Worm (Caenorhabditis elegans) whole organism, L4 larva: Measurements from ENCODE around the gene gstk-2.
A peak's percentile ranks its signal among the peaks of the same experiment; 100 is the strongest.

Experiments used
- D1046.2 ChIP-seq: fragments of 200-800 bp; sonication (Bioruptor generic); IDR thresholded peaks from 2 replicates; pipeline ENCODE4 v1.3.6; 2022; ENCODE audit warnings: missing genetic modification characterization, missing compliant biosample characterization
- F10B5.3 ChIP-seq: sonication (generic microtip); optimal IDR thresholded peaks from 2 replicates; lab custom pipeline; 2016; ENCODE audit warnings: mild to moderate bottlenecking, missing genetic modification characterization, missing compliant biosample characterization
- F26F4.8 ChIP-seq: fragments of 200-800 bp; sonication (Bioruptor generic); conservative IDR thresholded peaks from 2 replicates; pipeline ENCODE4 v1.3.6; 2022; ENCODE audit warnings: missing genetic modification characterization, missing compliant biosample characterization
- F44E2.7 ChIP-seq: fragments of 200-800 bp; sonication (Bioruptor generic); IDR thresholded peaks from 2 replicates; pipeline ENCODE4 v2.1.2; 2022; ENCODE audit warnings: missing genetic modification characterization, missing compliant biosample characterization
- Y75B8A.6 ChIP-seq: fragments of 200-800 bp; sonication (Bioruptor generic); IDR thresholded peaks from 2 replicates; pipeline ENCODE4 v1.3.6; 2022; ENCODE audit warnings: missing genetic modification reagents, missing genetic modification characterization, missing compliant biosample characterization
- aha-1 ChIP-seq: fragments of 150-350 bp; peaks from one replicate; lab custom pipeline; 2014; ENCODE audit warnings: missing biosample characterization, missing genetic modification characterization
- ama-1 ChIP-seq: fragments of 150-350 bp; optimal IDR thresholded peaks from 2 replicates; lab custom pipeline; 2014; ENCODE audit warnings: inconsistent platforms, mixed read lengths
- arid-1 ChIP-seq: fragments of 200-800 bp; sonication (Bioruptor generic); conservative IDR thresholded peaks from 2 replicates; pipeline ENCODE4 v1.3.6; 2022; ENCODE audit warnings: missing genetic modification reagents, missing genetic modification characterization, missing compliant biosample characterization
- ceh-20 ChIP-seq: fragments of 200-800 bp; sonication (Bioruptor generic); IDR thresholded peaks from 2 replicates; pipeline ENCODE4 v1.3.6; 2022; ENCODE audit warnings: missing genetic modification reagents, missing genetic modification characterization, missing compliant biosample characterization
- ceh-32 ChIP-seq: sonication (generic microtip); optimal IDR thresholded peaks from 2 replicates; lab custom pipeline; 2016; ENCODE audit warnings: mild to moderate bottlenecking, missing genetic modification characterization, missing compliant biosample characterization; ENCODE audit not compliant: poor library complexity
- ceh-44 ChIP-seq: fragments of 200-800 bp; sonication (Bioruptor generic); IDR thresholded peaks from 2 replicates; pipeline ENCODE4 v1.3.6; 2022; ENCODE audit warnings: missing genetic modification reagents, missing genetic modification characterization, missing compliant biosample characterization
- ceh-62 ChIP-seq: sonication (generic microtip); optimal IDR thresholded peaks from 2 replicates; lab custom pipeline; 2017; ENCODE audit warnings: missing biosample characterization, missing genetic modification characterization
- ces-1 ChIP-seq: fragments of 150-350 bp; sonication (generic microtip); optimal IDR thresholded peaks from 4 replicates; lab custom pipeline; 2014; ENCODE audit warnings: missing biosample characterization, missing genetic modification reagents, missing genetic modification characterization
- daf-8 ChIP-seq: fragments of 200-800 bp; sonication (Bioruptor generic); IDR thresholded peaks from 2 replicates; pipeline ENCODE4 v1.3.6; 2022; ENCODE audit warnings: missing genetic modification characterization, missing compliant biosample characterization
- dmd-6 ChIP-seq: fragments of 200-800 bp; sonication (Bioruptor generic); IDR thresholded peaks from 2 replicates; pipeline ENCODE4 v1.3.6; 2022; ENCODE audit warnings: missing genetic modification reagents, missing genetic modification characterization, missing compliant biosample characterization
- dmd-8 ChIP-seq: fragments of 200-800 bp; sonication (Bioruptor generic); IDR thresholded peaks from 2 replicates; pipeline ENCODE4 v1.3.6; 2022; ENCODE audit warnings: missing genetic modification characterization, missing compliant biosample characterization
- dmd-9 ChIP-seq: fragments of 200-800 bp; sonication (Bioruptor generic); IDR thresholded peaks from 2 replicates; pipeline ENCODE4 v1.3.6; 2022; ENCODE audit warnings: missing genetic modification reagents, missing genetic modification characterization, missing compliant biosample characterization
- dpl-1 ChIP-seq: fragments of 150-350 bp; optimal IDR thresholded peaks from 2 replicates; lab custom pipeline; 2014; ENCODE audit warnings: missing biosample characterization, missing genetic modification reagents, missing genetic modification characterization
- egl-27 ChIP-seq: sonication (generic microtip); optimal IDR thresholded peaks from 3 replicates; lab custom pipeline; 2017; ENCODE audit warnings: missing biosample characterization, missing genetic modification reagents, missing genetic modification characterization
- egl-43 ChIP-seq: fragments of 200-800 bp; sonication (Bioruptor generic); IDR thresholded peaks from 2 replicates; pipeline ENCODE4 v1.3.6; 2022; ENCODE audit warnings: missing genetic modification reagents, missing genetic modification characterization, missing compliant biosample characterization
- gei-8 ChIP-seq: fragments of 200-800 bp; sonication (Bioruptor generic); optimal IDR thresholded peaks from 2 replicates; lab custom pipeline; 2018; ENCODE audit warnings: mild to moderate bottlenecking, missing genetic modification characterization, missing compliant biosample characterization
- hif-1 ChIP-seq, 2 experiments: sonication (generic microtip); optimal IDR thresholded peaks; 2 replicates each; lab custom pipeline; 2016 to 2017; ENCODE audit warnings: missing compliant biosample characterization in 2 of 2, missing genetic modification characterization in 2 of 2, missing genetic modification reagents in 2 of 2, missing genotype in 2 of 2, mild to moderate bottlenecking in 1 of 2
- hlh-30 ChIP-seq: sonication (generic microtip); optimal IDR thresholded peaks from 2 replicates; lab custom pipeline; 2017; ENCODE audit warnings: antibody characterized with exemption, mild to moderate bottlenecking, missing genetic modification characterization, missing compliant biosample characterization; ENCODE audit not compliant: insufficient read depth
- lim-7 ChIP-seq: fragments of 200-800 bp; sonication (Bioruptor generic); IDR thresholded peaks from 2 replicates; pipeline ENCODE4 v1.3.6; 2022; ENCODE audit warnings: missing genetic modification characterization, missing compliant biosample characterization
- lin-1 ChIP-seq: fragments of 200-800 bp; sonication (Bioruptor generic); IDR thresholded peaks from 2 replicates; pipeline ENCODE4 v1.3.6; 2022; ENCODE audit warnings: missing genetic modification reagents, missing genetic modification characterization, missing compliant biosample characterization
- lin-13 ChIP-seq: fragments of 150-350 bp; optimal IDR thresholded peaks from 2 replicates; lab custom pipeline; 2014; ENCODE audit warnings: missing biosample characterization, missing genetic modification reagents, missing genetic modification characterization
- lin-29 ChIP-seq: fragments of 200-800 bp; sonication (Bioruptor generic); IDR thresholded peaks from 2 replicates; pipeline ENCODE4 v1.3.6; 2022; ENCODE audit warnings: missing genetic modification reagents, missing genetic modification characterization, missing compliant biosample characterization
- lin-39 ChIP-seq: fragments of 150-350 bp; optimal IDR thresholded peaks from 2 replicates; lab custom pipeline; 2014; ENCODE audit warnings: missing biosample characterization, missing genetic modification reagents, missing genetic modification characterization
- mep-1 ChIP-seq: fragments of 150-350 bp; sonication (generic microtip); optimal IDR thresholded peaks from 3 replicates; lab custom pipeline; 2014; ENCODE audit warnings: missing biosample characterization, missing genetic modification characterization
- mes-2 ChIP-seq: sonication (generic microtip); optimal IDR thresholded peaks from 2 replicates; lab custom pipeline; 2016; ENCODE audit warnings: missing genotype, mild to moderate bottlenecking, missing genetic modification characterization, missing compliant biosample characterization; ENCODE audit not compliant: poor library complexity, severe bottlenecking
- mxl-3 ChIP-seq: fragments of 200-800 bp; sonication (Bioruptor generic); optimal IDR thresholded peaks from 2 replicates; lab custom pipeline; 2018; ENCODE audit warnings: mild to moderate bottlenecking, missing genetic modification characterization, missing compliant biosample characterization
- nhr-237 ChIP-seq: sonication (generic microtip); optimal IDR thresholded peaks from 2 replicates; lab custom pipeline; 2017; ENCODE audit warnings: missing biosample characterization, missing genetic modification characterization
- nhr-25 ChIP-seq: sonication (generic microtip); optimal IDR thresholded peaks from 2 replicates; lab custom pipeline; 2017; ENCODE audit warnings: missing genetic modification characterization, mild to moderate bottlenecking, missing compliant biosample characterization, antibody characterized with exemption, moderate library complexity, borderline replicate concordance; ENCODE audit not compliant: insufficient read depth
- nhr-28 ChIP-seq: fragments of 150-350 bp; optimal IDR thresholded peaks from 2 replicates; lab custom pipeline; 2014; ENCODE audit warnings: missing biosample characterization, missing genetic modification characterization
- nhr-41 ChIP-seq: fragments of 200-800 bp; sonication (Bioruptor generic); IDR thresholded peaks from 2 replicates; pipeline ENCODE4 v1.3.6; 2022; ENCODE audit warnings: missing genetic modification reagents, missing genetic modification characterization, missing compliant biosample characterization
- nhr-48 ChIP-seq: sonication (generic microtip); optimal IDR thresholded peaks from 2 replicates; lab custom pipeline; 2016; ENCODE audit warnings: mild to moderate bottlenecking, missing genetic modification characterization, missing compliant biosample characterization
- nhr-77 ChIP-seq: fragments of 150-350 bp; optimal IDR thresholded peaks from 2 replicates; lab custom pipeline; 2014; ENCODE audit warnings: missing biosample characterization, missing genetic modification characterization
- pha-4 ChIP-seq, 2 experiments: fragments of 150-350 bp in 1 of 2; fragments of 200-800 bp in 1 of 2; sonication (Bioruptor generic) in 1 of 2; IDR thresholded peaks in 1 of 2; optimal IDR thresholded peaks in 1 of 2; 2 replicates each; pipeline versions ENCODE4 v1.3.6 to Lab custom; 2014 to 2022; ENCODE audit warnings: missing genetic modification characterization in 2 of 2, missing genetic modification reagents in 2 of 2, missing biosample characterization in 1 of 2, missing compliant biosample characterization in 1 of 2
- php-3 ChIP-seq: fragments of 200-800 bp; sonication (Bioruptor generic); IDR thresholded peaks from 2 replicates; pipeline ENCODE4 v1.3.6; 2022; ENCODE audit warnings: missing genetic modification reagents, missing genetic modification characterization, missing compliant biosample characterization
- pqm-1 ChIP-seq: sonication (generic microtip); optimal IDR thresholded peaks from 2 replicates; lab custom pipeline; 2017; ENCODE audit warnings: missing biosample characterization, missing genetic modification characterization
- sdz-12 ChIP-seq: fragments of 200-800 bp; sonication (Bioruptor generic); optimal IDR thresholded peaks from 2 replicates; lab custom pipeline; 2018; ENCODE audit warnings: mild to moderate bottlenecking, missing genetic modification characterization, missing compliant biosample characterization
- snpc-1.2 ChIP-seq: fragments of 200-800 bp; sonication (Bioruptor generic); IDR thresholded peaks from 2 replicates; pipeline ENCODE4 v1.3.6; 2022; ENCODE audit warnings: missing genetic modification reagents, missing genetic modification characterization, missing compliant biosample characterization
- snpc-4 ChIP-seq: fragments of 150-350 bp; optimal IDR thresholded peaks from 2 replicates; lab custom pipeline; 2014; ENCODE audit warnings: missing biosample characterization, missing genetic modification characterization
- spr-3 ChIP-seq: fragments of 200-800 bp; sonication (Bioruptor generic); optimal IDR thresholded peaks from 2 replicates; lab custom pipeline; 2018; ENCODE audit warnings: mild to moderate bottlenecking, missing genetic modification characterization, missing compliant biosample characterization
- tag-97 ChIP-seq: fragments of 200-800 bp; sonication (Bioruptor generic); IDR thresholded peaks from 2 replicates; pipeline ENCODE4 v1.3.6; 2022; ENCODE audit warnings: missing genetic modification characterization, missing compliant biosample characterization
- vab-7 ChIP-seq: fragments of 200-800 bp; sonication (Bioruptor generic); IDR thresholded peaks from 2 replicates; pipeline ENCODE4 v1.3.6; 2022; ENCODE audit warnings: missing genetic modification reagents, missing genetic modification characterization, missing compliant biosample characterization
- zag-1 ChIP-seq: fragments of 150-350 bp; optimal IDR thresholded peaks from 2 replicates; lab custom pipeline; 2014; ENCODE audit warnings: missing biosample characterization, missing genetic modification characterization
- zfp-2 ChIP-seq: sonication (generic microtip); optimal IDR thresholded peaks from 2 replicates; lab custom pipeline; 2016; ENCODE audit warnings: mild to moderate bottlenecking, missing genetic modification characterization, missing compliant biosample characterization
- zip-11 ChIP-seq: fragments of 200-800 bp; sonication (Bioruptor generic); IDR thresholded peaks from 2 replicates; pipeline ENCODE4 v1.3.6; 2022; ENCODE audit warnings: missing genetic modification characterization, missing compliant biosample characterization
- zip-2 ChIP-seq: fragments of 150-350 bp; optimal IDR thresholded peaks from 2 replicates; lab custom pipeline; 2014; ENCODE audit warnings: missing biosample characterization, missing genetic modification characterization
- ztf-7 ChIP-seq: fragments of 150-350 bp; optimal IDR thresholded peaks from 2 replicates; lab custom pipeline; 2014; ENCODE audit warnings: missing biosample characterization, missing genetic modification characterization

gstk-2 gene

ce11 chrIV:7274969-7275548 lies 33.0 kb upstream of the gstk-2 start:
- TF ChIP-seq vab-7 (GFP tag; lab: Robert Waterston, UW), result peak; percentile 70
- TF ChIP-seq sdz-12 (GFP tag; lab: Kevin White, UChicago), result no peak
- TF ChIP-seq nhr-25, result no peak
- no peak for TF ChIP-seq ceh-44 (GFP tag; lab: Robert Waterston, UW)
- TF ChIP-seq D1046.2 (GFP tag; lab: Robert Waterston, UW), result no peak
- no peak for TF ChIP-seq spr-3 (GFP tag; lab: Kevin White, UChicago)
- TF ChIP-seq ama-1, result no peak
- no peak for TF ChIP-seq pha-4 (GFP tag; IDR thresholded peaks at IDR 0.05; lab: Robert Waterston, UW)
- TF ChIP-seq pha-4 (tag; optimal IDR thresholded peaks at IDR 0.05; lab: Kevin White, UChicago), result no peak
- TF ChIP-seq nhr-28, result no peak
- no peak; the same call in 1 of the 2 replicates for TF ChIP-seq dmd-6 (GFP tag; lab: Robert Waterston, UW)
- no peak for TF ChIP-seq zfp-2 (tag; lab: Kevin White, UChicago)
- TF ChIP-seq gei-8 (GFP tag; lab: Kevin White, UChicago), result no peak
- no peak for TF ChIP-seq mxl-3
- TF ChIP-seq hlh-30 (tag; lab: Kevin White, UChicago), result peak; percentile 26
- no peak for TF ChIP-seq egl-27 (tag; lab: Kevin White, UChicago)
- TF ChIP-seq daf-8 (GFP tag; lab: Robert Waterston, UW), result no peak
- no peak for TF ChIP-seq Y75B8A.6 (GFP tag; lab: Robert Waterston, UW)
- no peak for TF ChIP-seq zip-11 (GFP tag; lab: Robert Waterston, UW)
- TF ChIP-seq ces-1 (GFP tag; lab: Kevin White, UChicago), result peak; percentile 33
- no peak for TF ChIP-seq mep-1 (tag; lab: Kevin White, UChicago)
- no peak for TF ChIP-seq nhr-48 (tag; lab: Kevin White, UChicago)
- TF ChIP-seq lin-39 (tag; lab: Kevin White, UChicago), result no peak
- TF ChIP-seq F44E2.7 (GFP tag; lab: Robert Waterston, UW), result no peak
- no peak for TF ChIP-seq zip-2 (tag; lab: Kevin White, UChicago)
- 0 out of 2 replicates have a peak, but pooled peaks have one; percentile 58 for TF ChIP-seq dmd-8
- no peak for TF ChIP-seq ceh-32
- no peak for TF ChIP-seq hif-1 (tag; optimal IDR thresholded peaks at IDR 0.05; lab: Kevin White, UChicago)
- no peak for TF ChIP-seq snpc-4 (tag; lab: Kevin White, UChicago)
- TF ChIP-seq dpl-1 (GFP tag; lab: Kevin White, UChicago), result no peak
- TF ChIP-seq php-3 (GFP tag; lab: Robert Waterston, UW), result no peak
- no peak for TF ChIP-seq ceh-20 (GFP tag; lab: Robert Waterston, UW)
- TF ChIP-seq ztf-7 (tag; lab: Kevin White, UChicago), result no peak
- no peak for TF ChIP-seq lin-29 (GFP tag; lab: Robert Waterston, UW)
- no peak for TF ChIP-seq lin-1 (GFP tag; lab: Robert Waterston, UW)
- no peak for TF ChIP-seq ceh-62
- TF ChIP-seq tag-97 (GFP tag; lab: Robert Waterston, UW), result no peak
- TF ChIP-seq nhr-77 (tag; lab: Kevin White, UChicago), result no peak
- TF ChIP-seq arid-1 (GFP tag; lab: Robert Waterston, UW), result no peak
- TF ChIP-seq snpc-1.2 (GFP tag; lab: Robert Waterston, UW), result peak; percentile 85
- TF ChIP-seq lin-13, result no peak
- no peak for TF ChIP-seq dmd-9
- no peak for TF ChIP-seq F10B5.3 (tag; lab: Kevin White, UChicago)
- TF ChIP-seq nhr-237 (tag; lab: Kevin White, UChicago), result no peak
- no peak for TF ChIP-seq zag-1 (tag; lab: Kevin White, UChicago)
- no peak; the same call in 1 of the 2 replicates for TF ChIP-seq lim-7
- TF ChIP-seq mes-2 (tag; lab: Kevin White, UChicago), result no peak
- no peak for TF ChIP-seq nhr-41 (GFP tag; lab: Robert Waterston, UW)
- TF ChIP-seq aha-1, result peak; percentile 44
- no peak for TF ChIP-seq egl-43
- TF ChIP-seq pqm-1, result no peak
- 0 out of 2 replicates have a peak, but pooled peaks have one; percentile 33 for TF ChIP-seq F26F4.8 (GFP tag; lab: Robert Waterston, UW)
